Fruit fly (Drosophila melanogaster) whole organism, embryonic: Measurements from ENCODE around the gene mon2.

Source experiments
- Aef1 ChIP-seq: fragments of 200-800 bp; sonication (Bioruptor generic); IDR thresholded peaks from 3 replicates; pipeline ENCODE4 v1.3.6; 2022; ENCODE audit warnings: missing biosample characterization, missing genetic modification characterization
- Awh ChIP-seq: fragments of 200-800 bp; sonication (Bioruptor generic); IDR thresholded peaks from 2 replicates; pipeline ENCODE4, ENCODE4 v1.3.6; 2022; ENCODE audit warnings: missing biosample characterization, missing genetic modification characterization
- B-H1 ChIP-seq: fragments of 200-800 bp; sonication (Bioruptor generic); IDR thresholded peaks from 3 replicates; pipeline ENCODE4 v1.3.6; 2022; ENCODE audit warnings: missing biosample characterization, missing genetic modification characterization
- CG11504 ChIP-seq: fragments of 200-800 bp; sonication (Bioruptor generic); optimal IDR thresholded peaks from 3 replicates; lab custom pipeline; 2019; ENCODE audit warnings: missing biosample characterization, mild to moderate bottlenecking, missing genetic modification characterization, moderate library complexity
- CG12942 ChIP-seq: fragments of 200-800 bp; sonication (Bioruptor generic); optimal IDR thresholded peaks from 3 replicates; lab custom pipeline; 2016; ENCODE audit warnings: missing biosample characterization, missing genetic modification characterization
- CG15011 ChIP-seq: fragments of 200-800 bp; sonication (Bioruptor generic); optimal IDR thresholded peaks from 3 replicates; lab custom pipeline; 2018; ENCODE audit warnings: missing biosample characterization, mild to moderate bottlenecking, missing genetic modification characterization
- CG15514 ChIP-seq: fragments of 200-800 bp; sonication (Bioruptor generic); optimal IDR thresholded peaks from 3 replicates; lab custom pipeline; 2017; ENCODE audit warnings: missing biosample characterization, missing genetic modification characterization, mild to moderate bottlenecking, moderate library complexity, missing genetic modification reagents
- CG15696 ChIP-seq: fragments of 200-800 bp; sonication (Bioruptor generic); optimal IDR thresholded peaks from 2 replicates; lab custom pipeline; 2019; ENCODE audit warnings: missing biosample characterization, mild to moderate bottlenecking, missing genetic modification characterization, moderate library complexity
- CG17912 ChIP-seq: fragments of 200-800 bp; sonication (Bioruptor generic); optimal IDR thresholded peaks from 2 replicates; lab custom pipeline; 2018; ENCODE audit warnings: missing biosample characterization, mild to moderate bottlenecking, missing genetic modification characterization
- CG18599 ChIP-seq: fragments of 200-800 bp; sonication (Bioruptor generic); optimal IDR thresholded peaks from 3 replicates; lab custom pipeline; 2017; ENCODE audit warnings: missing biosample characterization, missing genetic modification characterization, mild to moderate bottlenecking, moderate library complexity, missing genetic modification reagents
- CG30020 ChIP-seq: fragments of 200-800 bp; optimal IDR thresholded peaks from 2 replicates; lab custom pipeline; 2019; ENCODE audit warnings: missing biosample characterization, mild to moderate bottlenecking, missing genetic modification characterization, moderate library complexity
- CG3995 ChIP-seq: fragments of 200-800 bp; sonication (Bioruptor generic); optimal IDR thresholded peaks from 3 replicates; lab custom pipeline; 2016; ENCODE audit warnings: missing biosample characterization, missing genetic modification characterization
- CG5245 ChIP-seq: fragments of 200-800 bp; sonication (Bioruptor generic); optimal IDR thresholded peaks from 3 replicates; lab custom pipeline; 2016; ENCODE audit warnings: missing biosample characterization, missing genetic modification characterization
- CG7357 ChIP-seq: fragments of 200-800 bp; sonication (Bioruptor generic); IDR thresholded peaks from 3 replicates; pipeline ENCODE4 v1.3.6; 2022; ENCODE audit warnings: missing biosample characterization, missing genetic modification characterization
- CG7786 ChIP-seq: fragments of 200-800 bp; sonication (Bioruptor generic); optimal IDR thresholded peaks from 2 replicates; lab custom pipeline; 2016; ENCODE audit warnings: missing biosample characterization, missing genetic modification characterization
- CG7928 ChIP-seq: fragments of 200-800 bp; sonication (Bioruptor generic); optimal IDR thresholded peaks from 2 replicates; lab custom pipeline; 2017; ENCODE audit warnings: missing biosample characterization, mild to moderate bottlenecking, missing genetic modification characterization
- CG8765 ChIP-seq: fragments of 200-800 bp; sonication (Bioruptor generic); IDR thresholded peaks from 2 replicates; pipeline ENCODE4 v1.3.6; 2022; ENCODE audit warnings: missing biosample characterization, missing genetic modification characterization
- CG9215 ChIP-seq: fragments of 200-800 bp; sonication (Bioruptor generic); IDR thresholded peaks from 2 replicates; pipeline ENCODE4 v1.3.6; 2022; ENCODE audit warnings: missing biosample characterization, missing genetic modification characterization
- Dbx ChIP-seq: fragments of 200-800 bp; sonication (Bioruptor generic); IDR thresholded peaks from 3 replicates; pipeline ENCODE4 v1.3.6; 2022; ENCODE audit warnings: missing biosample characterization, missing genetic modification characterization
- Elba2 ChIP-seq: fragments of 200-800 bp; sonication (Bioruptor generic); optimal IDR thresholded peaks from 3 replicates; lab custom pipeline; 2016; ENCODE audit warnings: missing biosample characterization, missing genetic modification characterization
- Hr3 ChIP-seq: fragments of 200-800 bp; sonication (Bioruptor generic); optimal IDR thresholded peaks from 3 replicates; lab custom pipeline; 2016; ENCODE audit warnings: missing biosample characterization, missing genetic modification characterization
- MTF-1 ChIP-seq: fragments of 200-800 bp; sonication (Bioruptor generic); optimal IDR thresholded peaks from 2 replicates; lab custom pipeline; 2018; ENCODE audit warnings: missing biosample characterization, mild to moderate bottlenecking, missing genetic modification characterization, borderline replicate concordance
- Meics ChIP-seq: fragments of 200-800 bp; sonication (Bioruptor generic); optimal IDR thresholded peaks from 2 replicates; lab custom pipeline; 2017; ENCODE audit warnings: missing biosample characterization, mild to moderate bottlenecking, missing genetic modification characterization
- Mrtf ChIP-seq: fragments of 200-800 bp; sonication (Bioruptor generic); IDR thresholded peaks from 3 replicates; pipeline ENCODE4 v1.3.6; 2022; ENCODE audit warnings: missing biosample characterization, missing genetic modification characterization
- Opbp ChIP-seq: fragments of 200-800 bp; sonication (Bioruptor generic); IDR thresholded peaks from 3 replicates; pipeline ENCODE4 v1.3.6; 2022; ENCODE audit warnings: missing biosample characterization, missing genetic modification characterization; ENCODE audit not compliant: partially characterized antibody
- Sin3A ChIP-seq: fragments of >200 bp; optimal IDR thresholded peaks from 2 replicates; lab custom pipeline; 2018
- Sry-β ChIP-seq: fragments of 200-800 bp; sonication (Bioruptor generic); optimal IDR thresholded peaks from 2 replicates; lab custom pipeline; 2018; ENCODE audit warnings: missing biosample characterization, mild to moderate bottlenecking, missing genetic modification characterization, moderate library complexity
- YL-1 ChIP-seq: fragments of 200-800 bp; sonication (Bioruptor generic); optimal IDR thresholded peaks from 3 replicates; lab custom pipeline; 2017; ENCODE audit warnings: missing biosample characterization, mild to moderate bottlenecking, missing genetic modification characterization
- abd-A ChIP-seq: fragments of 200-800 bp; sonication (Bioruptor generic); optimal IDR thresholded peaks from 3 replicates; lab custom pipeline; 2019; ENCODE audit warnings: missing biosample characterization, mild to moderate bottlenecking, missing genetic modification characterization, moderate library complexity
- bab2 ChIP-seq: fragments of 200-800 bp; sonication (Bioruptor generic); optimal IDR thresholded peaks from 2 replicates; lab custom pipeline; 2016; ENCODE audit warnings: missing biosample characterization, missing genetic modification characterization
- chm ChIP-seq: fragments of 200-800 bp; sonication (Bioruptor generic); IDR thresholded peaks from 2 replicates; pipeline ENCODE4 v1.3.6; 2022; ENCODE audit warnings: missing biosample characterization, missing genetic modification characterization
- disco-r ChIP-seq: fragments of 200-800 bp; sonication (Bioruptor generic); optimal IDR thresholded peaks from 2 replicates; lab custom pipeline; 2016; ENCODE audit warnings: missing biosample characterization, missing genetic modification characterization
- gcm ChIP-seq: fragments of 200-800 bp; sonication (Bioruptor generic); optimal IDR thresholded peaks from 2 replicates; lab custom pipeline; 2019; ENCODE audit warnings: missing biosample characterization, mild to moderate bottlenecking, missing genetic modification characterization, moderate library complexity
- gcm2 ChIP-seq: fragments of 200-800 bp; sonication (Bioruptor generic); optimal IDR thresholded peaks from 2 replicates; lab custom pipeline; 2016; ENCODE audit warnings: missing biosample characterization, missing genetic modification characterization
- hkb ChIP-seq, 2 experiments: fragments of 200-800 bp in 1 of 2; fragments of >200 bp in 1 of 2; sonication (Bioruptor generic) in 1 of 2; IDR thresholded peaks in 1 of 2; optimal IDR thresholded peaks in 1 of 2; 2 replicates each; pipeline versions ENCODE4 v1.3.6 to Lab custom; 2017 to 2022; ENCODE audit warnings: missing biosample characterization in 1 of 2, missing genetic modification characterization in 1 of 2
- klu ChIP-seq: fragments of 200-800 bp; sonication (Bioruptor generic); IDR thresholded peaks from 2 replicates; pipeline ENCODE4 v1.3.6; 2022; ENCODE audit warnings: missing biosample characterization, missing genetic modification characterization
- lilli ChIP-seq: fragments of 200-800 bp; sonication (Bioruptor generic); optimal IDR thresholded peaks from 3 replicates; lab custom pipeline; 2016; ENCODE audit warnings: missing biosample characterization, missing genetic modification characterization
- nerfin-1 ChIP-seq: fragments of 200-800 bp; sonication (Bioruptor generic); optimal IDR thresholded peaks from 3 replicates; lab custom pipeline; 2019; ENCODE audit warnings: missing biosample characterization, mild to moderate bottlenecking, missing genetic modification characterization, moderate library complexity
- phol ChIP-seq: fragments of 200-800 bp; sonication (Bioruptor generic); optimal IDR thresholded peaks from 3 replicates; lab custom pipeline; 2018; ENCODE audit warnings: missing biosample characterization, mild to moderate bottlenecking, missing genetic modification characterization, moderate library complexity
- pum ChIP-seq: fragments of 200-800 bp; sonication (Bioruptor generic); optimal IDR thresholded peaks from 2 replicates; lab custom pipeline; 2016; ENCODE audit warnings: missing biosample characterization, missing genetic modification characterization
- salm ChIP-seq: fragments of 200-800 bp; sonication (Bioruptor generic); optimal IDR thresholded peaks from 2 replicates; lab custom pipeline; 2018; ENCODE audit warnings: missing biosample characterization, mild to moderate bottlenecking, missing genetic modification characterization
- slp2 ChIP-seq: fragments of 200-800 bp; sonication (Bioruptor generic); optimal IDR thresholded peaks from 2 replicates; lab custom pipeline; 2016; ENCODE audit warnings: missing biosample characterization, missing genetic modification characterization
- sob ChIP-seq: fragments of 200-800 bp; sonication (Bioruptor generic); IDR thresholded peaks from 2 replicates; pipeline ENCODE4 v1.3.6; 2022; ENCODE audit warnings: missing biosample characterization, missing genetic modification characterization
- sqz ChIP-seq: fragments of 200-800 bp; sonication (Bioruptor generic); optimal IDR thresholded peaks from 3 replicates; lab custom pipeline; 2018; ENCODE audit warnings: missing biosample characterization, mild to moderate bottlenecking, missing genetic modification characterization
- sr ChIP-seq: fragments of 200-800 bp; sonication (Bioruptor generic); IDR thresholded peaks from 3 replicates; pipeline ENCODE4 v1.3.6; 2022; ENCODE audit warnings: missing biosample characterization, missing genetic modification characterization
- twi ChIP-seq: fragments of 200-800 bp; optimal IDR thresholded peaks from 2 replicates; lab custom pipeline; 2019; ENCODE audit warnings: missing biosample characterization, mild to moderate bottlenecking, missing genetic modification characterization, moderate library complexity
- tx ChIP-seq: fragments of 200-800 bp; sonication (Bioruptor generic); optimal IDR thresholded peaks from 2 replicates; lab custom pipeline; 2016; ENCODE audit warnings: missing biosample characterization, missing genetic modification characterization
- unpg ChIP-seq: fragments of 200-800 bp; sonication (Bioruptor generic); optimal IDR thresholded peaks from 3 replicates; lab custom pipeline; 2018; ENCODE audit warnings: missing biosample characterization, mild to moderate bottlenecking, missing genetic modification characterization, moderate library complexity
- vfl ChIP-seq: fragments of 200-800 bp; sonication (Bioruptor generic); optimal IDR thresholded peaks from 2 replicates; lab custom pipeline; 2016; ENCODE audit warnings: missing biosample characterization, missing genetic modification characterization

The mon2 gene

DNA sequence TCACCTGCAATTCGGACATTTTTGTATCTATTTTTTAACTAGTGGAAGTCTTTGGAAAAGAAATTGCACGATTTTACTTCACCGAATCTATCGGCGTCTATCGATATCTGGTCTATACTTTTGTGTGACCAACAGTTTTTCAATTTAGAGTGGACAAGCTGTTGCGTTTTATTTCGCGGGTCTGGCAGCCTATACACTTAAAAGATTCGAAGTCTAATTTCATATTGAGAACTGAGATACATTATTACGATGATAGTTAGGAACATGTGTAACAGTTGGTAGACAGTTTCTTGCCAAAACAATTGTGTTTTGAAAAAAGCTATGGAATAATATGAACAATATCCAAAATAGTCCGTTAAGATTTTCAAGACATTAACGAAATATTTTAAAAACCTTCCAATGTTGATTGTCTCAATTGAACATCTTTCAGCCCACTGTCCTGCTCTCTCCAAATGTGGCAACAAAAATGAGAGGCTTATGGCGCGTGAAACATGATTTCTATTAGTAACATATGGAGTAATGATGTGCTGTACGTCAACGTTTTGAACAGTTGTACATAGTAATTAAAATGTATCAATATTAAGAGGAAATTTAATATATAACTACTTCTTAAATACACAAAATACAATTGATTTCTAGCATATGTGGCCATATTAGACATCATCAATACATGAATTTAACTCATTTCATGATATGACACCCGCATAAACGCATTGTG is 38.7 kb upstream of the mon2 start, which contains the start of gene Acbp1 (continued):
- peak; percentile 97 for TF ChIP-seq nerfin-1
- TF ChIP-seq CG7786 (GFP tag; lab: Kevin White, UChicago): peak; percentile 96
- peak; percentile 95 for TF ChIP-seq sqz (GFP tag; lab: Kevin White, UChicago)
- peak; percentile 82 for TF ChIP-seq CG12942 (GFP tag; lab: Kevin White, UChicago)
- TF ChIP-seq tx (GFP tag; lab: Kevin White, UChicago): peak; percentile 97
- TF ChIP-seq hkb (optimal IDR thresholded peaks at IDR 0.05; lab: Kevin White, UChicago): no peak
- peak; percentile 96 for TF ChIP-seq hkb (GFP tag; IDR thresholded peaks at IDR 0.05; lab: Robert Waterston, UW)
- TF ChIP-seq slp2 (GFP tag; lab: Kevin White, UChicago): peak; percentile 91
- TF ChIP-seq CG3995 (GFP tag; lab: Kevin White, UChicago): peak; percentile 61
- peak; percentile 97 for TF ChIP-seq salm (tag; lab: Kevin White, UChicago)
- peak; percentile 96 for TF ChIP-seq pum (GFP tag; lab: Kevin White, UChicago)
- peak; percentile 89 for TF ChIP-seq CG17912 (GFP tag; lab: Kevin White, UChicago)
- TF ChIP-seq Meics (GFP tag; lab: Kevin White, UChicago): peak; percentile 97
- TF ChIP-seq Elba2 (GFP tag; lab: Kevin White, UChicago): peak; percentile 60
- peak; percentile 99 for TF ChIP-seq gcm (GFP tag; lab: Kevin White, UChicago)
- TF ChIP-seq CG7928 (GFP tag; lab: Kevin White, UChicago): peak; percentile 73
- peak; percentile 88 for TF ChIP-seq MTF-1
- TF ChIP-seq disco-r (GFP tag; lab: Kevin White, UChicago): peak; percentile 82
- peak; percentile 96 for TF ChIP-seq CG11504 (tag; lab: Kevin White, UChicago)
- TF ChIP-seq CG18599 (GFP tag; lab: Kevin White, UChicago): peak; percentile 99
- TF ChIP-seq twi (tag; lab: Kevin White, UChicago): peak; percentile 97
- TF ChIP-seq Aef1 (GFP tag; lab: Robert Waterston, UW): peak; percentile 90
- TF ChIP-seq CG8765 (GFP tag; lab: Robert Waterston, UW): no peak; the same call in 1 of the 2 replicates
- TF ChIP-seq CG7357 (GFP tag; lab: Robert Waterston, UW): peak; percentile 82
- peak; percentile 88 for TF ChIP-seq klu (GFP tag; lab: Robert Waterston, UW)
- TF ChIP-seq CG5245 (GFP tag; lab: Kevin White, UChicago): peak; percentile 70
- peak; percentile 90 for TF ChIP-seq CG30020 (tag; lab: Kevin White, UChicago)
- peak; percentile 89 for TF ChIP-seq CG15514 (GFP tag; lab: Kevin White, UChicago)
- TF ChIP-seq abd-A (tag; lab: Kevin White, UChicago): peak; percentile 93
- peak; percentile 97 for TF ChIP-seq lilli
- peak; percentile 87 for TF ChIP-seq B-H1 (GFP tag; lab: Robert Waterston, UW)
- peak; percentile 97 for TF ChIP-seq CG15011
- TF ChIP-seq Opbp (GFP tag; lab: Robert Waterston, UW): peak; percentile 78
- peak; percentile 94 for TF ChIP-seq sob (GFP tag; lab: Robert Waterston, UW)
- TF ChIP-seq Sin3A: peak; percentile 56
- peak; percentile 96 for TF ChIP-seq CG15696 (tag; lab: Kevin White, UChicago)
- peak; percentile 90 for TF ChIP-seq Mrtf (GFP tag; lab: Robert Waterston, UW)
- peak; percentile 62 for TF ChIP-seq Sry-β (GFP tag; lab: Kevin White, UChicago)
- peak; percentile 97 for TF ChIP-seq YL-1 (GFP tag; lab: Kevin White, UChicago)
- TF ChIP-seq chm (GFP tag; lab: Robert Waterston, UW): peak; percentile 91
- TF ChIP-seq Hr3: peak; percentile 93
- peak; percentile 90 for TF ChIP-seq Dbx
- peak; percentile 99 for TF ChIP-seq unpg
- TF ChIP-seq bab2: peak; percentile 93
- TF ChIP-seq gcm2 (GFP tag; lab: Kevin White, UChicago): peak; percentile 82
- TF ChIP-seq CG9215 (GFP tag; lab: Robert Waterston, UW): peak; percentile 89
- TF ChIP-seq vfl (GFP tag; lab: Kevin White, UChicago): peak; percentile 93
- peak; percentile 86 for TF ChIP-seq Awh (GFP tag; lab: Robert Waterston, UW)
- peak; percentile 45; the same call in 1 of the 3 replicates for TF ChIP-seq sr (GFP tag; lab: Robert Waterston, UW)
- TF ChIP-seq phol (tag; lab: Kevin White, UChicago): peak; percentile 96
